Fruit fly (Drosophila melanogaster): Measurements from ENCODE around the gene CG42264.

CG42264 gene

dm6 chrX:5764001-5764892, 12.2 kb downstream of the CG42264 start, which contains the start of the genes MAPk-Ak2 and CG42699 (continued):
- no peak for TF ChIP-seq Gug (GFP tag; IDR thresholded peaks at IDR 0.05)
- TF ChIP-seq CG10959 (GFP tag; IDR thresholded peaks at IDR 0.05): peak; percentile 13; the same call in 1 of the 2 replicates
- TF ChIP-seq CrebB (tag; optimal IDR thresholded peaks at IDR 0.05): peak; percentile 87
- TF ChIP-seq psq (GFP tag; optimal IDR thresholded peaks at IDR 0.05): peak; percentile 71
- TF ChIP-seq ftz-f1 (GFP tag; optimal IDR thresholded peaks at IDR 0.05): no peak
- TF ChIP-seq phol (tag; optimal IDR thresholded peaks at IDR 0.05): peak; percentile 20
- no peak for TF ChIP-seq CG6175 (GFP tag; IDR thresholded peaks at IDR 0.05)
- TF ChIP-seq PHDP (tag; optimal IDR thresholded peaks at IDR 0.05): peak; percentile 79
- TF ChIP-seq CG18764 (GFP tag; optimal IDR thresholded peaks at IDR 0.05): peak; percentile 80
- TF ChIP-seq Dad (GFP tag; optimal IDR thresholded peaks at IDR 0.05): peak; percentile 70
- TF ChIP-seq CG7372 (GFP tag; IDR thresholded peaks at IDR 0.05): peak; percentile 38; the same call in 1 of the 2 replicates
- TF ChIP-seq scrt (GFP tag; optimal IDR thresholded peaks at IDR 0.05): peak; percentile 69
- TF ChIP-seq CG3847 (GFP tag; IDR thresholded peaks at IDR 0.05): peak; percentile 59; the same call in 1 of the 2 replicates
- 0 out of 2 replicates have a peak, but pooled peaks have one; percentile 36 for TF ChIP-seq gsb (GFP tag; IDR thresholded peaks at IDR 0.05)
- TF ChIP-seq caup (GFP tag; optimal IDR thresholded peaks at IDR 0.05; ENCODE audit: severe bottlenecking): peak; percentile 91
- TF ChIP-seq E2f2 (GFP tag; IDR thresholded peaks at IDR 0.05): peak; percentile 50
- TF ChIP-seq Six4 (GFP tag; optimal IDR thresholded peaks at IDR 0.05): peak; percentile 47
- TF ChIP-seq CG6813 (GFP tag; optimal IDR thresholded peaks at IDR 0.05): peak; percentile 91
- peak; percentile 50 for TF ChIP-seq CG9932 (GFP tag; IDR thresholded peaks at IDR 0.05)
- TF ChIP-seq crp (GFP tag; optimal IDR thresholded peaks at IDR 0.05): peak in 1 of 2 experiments; percentile 56
- peak; percentile 38 for TF ChIP-seq CG6254 (GFP tag; optimal IDR thresholded peaks at IDR 0.05)
- TF ChIP-seq CG3726 (GFP tag; IDR thresholded peaks at IDR 0.05): no peak; the same call in 2 of the 3 replicates
- peak; percentile 82 for TF ChIP-seq Jarid2 (GFP tag; optimal IDR thresholded peaks at IDR 0.05)
- peak; percentile 30 for TF ChIP-seq Dp (GFP tag; optimal IDR thresholded peaks at IDR 0.05)
- peak; percentile 94 for TF ChIP-seq Awh (GFP tag; IDR thresholded peaks at IDR 0.05)
- peak; percentile 80 for TF ChIP-seq Hey (tag; optimal IDR thresholded peaks at IDR 0.05)
- peak; percentile 63 for TF ChIP-seq CG11247 (GFP tag; IDR thresholded peaks at IDR 0.05)
- peak; percentile 72 for TF ChIP-seq gro (GFP tag; optimal IDR thresholded peaks at IDR 0.05)
- TF ChIP-seq CG17612 (GFP tag; IDR thresholded peaks at IDR 0.05): no peak
- peak; percentile 6 for TF ChIP-seq zfh2 (GFP tag; optimal IDR thresholded peaks at IDR 0.05)
- TF ChIP-seq dimm (GFP tag; IDR thresholded peaks at IDR 0.05): no peak
- TF ChIP-seq CG18599 (GFP tag; optimal IDR thresholded peaks at IDR 0.05): peak; percentile 87
- TF ChIP-seq slou (GFP tag; optimal IDR thresholded peaks at IDR 0.05): peak; percentile 50
- TF ChIP-seq dan (GFP tag; IDR thresholded peaks at IDR 0.05): no peak
- no peak for TF ChIP-seq CG9215 (GFP tag; IDR thresholded peaks at IDR 0.05)
- TF ChIP-seq peb (GFP tag; IDR thresholded peaks at IDR 0.05): no peak
- peak; percentile 43 for TF ChIP-seq CG4820 (GFP tag; optimal IDR thresholded peaks at IDR 0.05)
- TF ChIP-seq CG2678 (tag; optimal IDR thresholded peaks at IDR 0.05): peak; percentile 81
- TF ChIP-seq HHEX (GFP tag; optimal IDR thresholded peaks at IDR 0.05): peak; percentile 87
- TF ChIP-seq bcd (GFP tag; optimal IDR thresholded peaks at IDR 0.05): peak; percentile 72
- TF ChIP-seq rib (GFP tag; IDR thresholded peaks at IDR 0.05): 0 out of 2 replicates have a peak, but pooled peaks have one; percentile 15
- TF ChIP-seq gce (GFP tag; IDR thresholded peaks at IDR 0.05): peak; percentile 80
- TF ChIP-seq Spps (tag; optimal IDR thresholded peaks at IDR 0.05): peak; percentile 51
- peak; percentile 78 for TF ChIP-seq CG13624 (GFP tag; optimal IDR thresholded peaks at IDR 0.05)
- peak; percentile 66 for TF ChIP-seq grau (tag; optimal IDR thresholded peaks at IDR 0.05)
- peak; percentile 30 for TF ChIP-seq Abd-B (GFP tag; optimal IDR thresholded peaks at IDR 0.05)
- TF ChIP-seq dati (GFP tag; IDR thresholded peaks at IDR 0.05): no peak
- peak; percentile 52 for TF ChIP-seq CG8281 (tag; optimal IDR thresholded peaks at IDR 0.05)
